Worm (Caenorhabditis elegans): ENCODE results near the gene F41G4.8.
"Not testable (repeated sequence)": the region's sequence is repeated elsewhere in the genome, so short reads cannot be mapped to it uniquely, and the experiment has no call there.

The F41G4.8 gene

DNA sequence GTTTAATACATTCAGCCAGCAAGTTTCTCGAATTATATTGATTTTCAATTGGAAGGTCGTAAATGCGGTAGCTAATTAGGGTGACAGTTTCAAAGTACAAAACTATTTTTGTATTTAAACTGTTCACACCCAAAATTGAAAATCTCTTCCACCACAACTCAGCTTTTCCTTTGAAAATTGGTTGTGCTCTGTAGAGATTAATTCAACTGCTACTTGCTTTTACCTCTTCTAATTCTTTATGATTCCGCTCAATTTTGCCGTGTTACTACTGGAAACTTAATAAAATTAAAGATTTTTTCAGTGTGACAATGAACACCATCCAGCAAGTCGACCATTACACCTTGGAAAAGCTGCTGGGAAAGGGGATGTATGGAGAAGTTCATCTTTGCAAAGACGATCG is 46.9 kb upstream of the F41G4.8 start, which contains the start of gene F39F10.3:
TSS of gene F39F10.3 (plus strand) at position 301 of the 400 bp plus-strand sequence.
- no peak for TF ChIP-seq rnt-1 (tag; optimal IDR thresholded peaks at IDR 0.05)
- TF ChIP-seq aly-2 (tag; optimal IDR thresholded peaks at IDR 0.05): no peak
- TF ChIP-seq nhr-76 (tag; optimal IDR thresholded peaks at IDR 0.05): no peak
- TF ChIP-seq dsc-1 (tag; optimal IDR thresholded peaks at IDR 0.05): no peak
- no peak for TF ChIP-seq ceh-8 (GFP tag; optimal IDR thresholded peaks at IDR 0.05)
- no peak for TF ChIP-seq ets-5 (GFP tag; IDR thresholded peaks at IDR 0.05)
- TF ChIP-seq skn-1 (tag; optimal IDR thresholded peaks at IDR 0.05): no peak
- TF ChIP-seq nhr-47 (tag; optimal IDR thresholded peaks at IDR 0.05): no peak
- no peak for TF ChIP-seq nhr-84 (tag; optimal IDR thresholded peaks at IDR 0.05)
- TF ChIP-seq sptf-1 (tag; optimal IDR thresholded peaks at IDR 0.05): no peak
- TF ChIP-seq ces-1 (GFP tag; optimal IDR thresholded peaks at IDR 0.05): no peak
- TF ChIP-seq ztf-4 (tag; optimal IDR thresholded peaks at IDR 0.05): no peak
- no peak for TF ChIP-seq mab-9 (GFP tag; IDR thresholded peaks at IDR 0.05)
- TF ChIP-seq elt-3 (tag; optimal IDR thresholded peaks at IDR 0.05): no peak
- no peak for TF ChIP-seq egl-13 (tag; optimal IDR thresholded peaks at IDR 0.05)
- no peak for TF ChIP-seq vab-15 (tag; optimal IDR thresholded peaks at IDR 0.05)

DNA sequence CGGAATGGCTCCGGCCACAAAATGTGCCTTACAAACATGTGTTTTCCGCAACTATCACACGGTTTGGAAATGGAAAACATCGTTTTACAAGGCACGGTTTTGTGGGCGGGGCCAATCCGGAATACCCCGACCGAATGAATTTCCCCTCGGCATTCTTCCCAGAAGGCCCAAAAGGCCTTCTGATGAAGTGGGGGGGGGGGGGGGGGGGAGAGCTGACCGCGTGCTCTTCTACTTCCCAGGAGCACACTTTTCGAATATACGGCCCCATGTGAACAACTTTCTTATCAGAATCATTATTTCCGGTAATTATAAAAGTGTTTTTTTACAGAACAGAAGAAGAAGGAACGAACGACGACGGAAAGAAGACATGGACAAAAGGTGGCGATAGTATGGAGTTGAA is 39.3 kb upstream of the F41G4.8 start:
- TF ChIP-seq sup-37 (GFP tag; optimal IDR thresholded peaks at IDR 0.05) (no peak), nhr-77 (tag; optimal IDR thresholded peaks at IDR 0.05) (no peak)

DNA sequence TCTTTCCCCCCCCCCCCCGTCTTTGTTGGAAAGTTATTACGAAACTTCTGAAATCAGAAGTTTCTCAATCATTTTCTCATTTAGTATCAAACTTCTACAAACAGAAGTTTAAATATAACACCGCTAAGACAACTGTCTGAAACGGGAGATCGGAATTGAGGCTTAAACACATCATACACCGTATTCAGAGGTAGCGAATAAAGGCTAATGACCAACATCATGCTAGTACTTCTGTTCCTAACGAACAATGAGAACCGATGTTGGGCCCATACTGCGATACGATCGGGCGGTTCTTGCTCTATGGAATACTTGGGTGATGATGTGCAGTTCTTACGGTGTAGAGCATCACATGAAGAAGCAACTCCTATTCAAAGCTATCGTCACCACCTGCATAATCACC is 38.6 kb upstream of the F41G4.8 start, which contains the start of gene Y13C8A.1:
TSS of gene Y13C8A.1 (plus strand) at position 301 of the 400 bp plus-strand sequence.
- TF ChIP-seq unc-86, skn-1, nhr-11 (tag; optimal IDR thresholded peaks at IDR 0.05): not testable (repeated sequence)

DNA sequence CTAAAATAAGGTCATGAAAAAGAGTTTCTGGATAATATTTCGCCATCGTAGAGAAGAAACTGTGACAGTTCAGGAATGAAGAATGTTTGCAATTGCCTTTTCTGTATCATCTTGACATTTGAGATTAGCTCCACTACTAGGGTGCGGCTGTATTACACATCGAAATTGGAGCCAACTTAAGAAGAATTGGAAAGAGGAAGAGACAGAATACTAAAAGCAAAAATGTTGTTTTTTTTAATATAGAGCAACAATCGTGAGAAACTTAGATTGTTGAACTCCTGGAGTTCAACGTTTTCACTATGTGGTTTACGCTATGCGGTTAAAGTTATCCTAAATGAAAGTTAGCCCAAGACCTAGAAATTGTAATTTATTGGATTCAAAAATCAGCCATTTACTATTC is 35.6 kb upstream of the F41G4.8 start, which contains the start of gene acs-9:
TSS of gene acs-9 (minus strand) at position 101 of the 400 bp plus-strand sequence.
- TF ChIP-seq aly-2 (tag; optimal IDR thresholded peaks at IDR 0.05): no peak
- TF ChIP-seq elt-3 (tag; optimal IDR thresholded peaks at IDR 0.05): no peak
- TF ChIP-seq mef-2 (tag; optimal IDR thresholded peaks at IDR 0.05): no peak
- TF ChIP-seq nhr-71 (tag; optimal IDR thresholded peaks at IDR 0.05): no peak
- TF ChIP-seq nhr-19 (GFP tag; conservative IDR thresholded peaks at IDR 0.05): no peak

DNA sequence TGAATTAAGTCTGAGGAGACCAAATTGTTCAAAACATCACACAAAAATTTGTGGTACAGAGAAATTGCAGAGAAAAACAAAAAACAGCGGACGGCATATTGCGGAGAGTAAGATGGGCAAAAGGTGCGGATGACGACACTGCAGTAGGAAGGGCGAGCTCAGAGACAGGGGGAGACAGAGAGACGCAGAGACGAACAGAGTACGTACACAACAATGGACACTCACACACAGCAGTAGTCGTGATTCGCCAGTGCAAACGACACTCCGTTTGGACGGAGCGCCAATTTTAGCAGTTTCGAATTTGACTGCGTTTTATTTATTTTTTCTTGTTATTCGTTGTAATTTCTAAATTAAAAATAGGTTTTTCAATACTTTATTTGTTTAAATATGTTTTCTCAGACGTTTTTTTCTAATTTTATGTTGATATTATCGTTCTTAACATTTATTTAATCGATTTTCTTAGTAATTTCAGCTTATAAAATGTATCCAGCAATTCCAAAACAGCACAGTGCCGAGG is 27.7 kb upstream of the F41G4.8 start, which contains the start of gene T20F7.1:
TSS of gene T20F7.1 (plus strand) at position 467 of the 517 bp plus-strand sequence.
- no peak for TF ChIP-seq Y116A8C.19 (tag; optimal IDR thresholded peaks at IDR 0.05; ENCODE audit: borderline replicate concordance)
- TF ChIP-seq efl-3 (GFP tag; optimal IDR thresholded peaks at IDR 0.05): no peak
- TF ChIP-seq lin-13 (GFP tag; optimal IDR thresholded peaks at IDR 0.05): peak; percentile 9
- TF ChIP-seq isw-1 (GFP tag; IDR thresholded peaks at IDR 0.05): peak; percentile 37
- TF ChIP-seq fos-1 (tag; optimal IDR thresholded peaks at IDR 0.05): peak; percentile 19
- TF ChIP-seq nhr-76 (tag; optimal IDR thresholded peaks at IDR 0.05): no peak
- peak; percentile 19 for TF ChIP-seq snpc-4 (tag; optimal IDR thresholded peaks at IDR 0.05)
- TF ChIP-seq fkh-8 (tag; optimal IDR thresholded peaks at IDR 0.05): peak; percentile 68
- peak; percentile 11 for TF ChIP-seq fkh-10 (GFP tag; optimal IDR thresholded peaks at IDR 0.05)
- peak; percentile 90 for TF ChIP-seq snu-23 (GFP tag; optimal IDR thresholded peaks at IDR 0.05)
- peak; percentile 53 for TF ChIP-seq mep-1 (tag; optimal IDR thresholded peaks at IDR 0.05)
- TF ChIP-seq C16A3.4 (tag; optimal IDR thresholded peaks at IDR 0.05): peak; percentile 70
- TF ChIP-seq unc-62 (GFP tag; optimal IDR thresholded peaks at IDR 0.05): no peak
- TF ChIP-seq elt-2 (tag; optimal IDR thresholded peaks at IDR 0.05): peak; percentile 51
- peak; percentile 79 for TF ChIP-seq swsn-7 (tag; optimal IDR thresholded peaks at IDR 0.05)
- TF ChIP-seq alr-1 (tag; optimal IDR thresholded peaks at IDR 0.05; ENCODE audit: borderline replicate concordance): no peak
- no peak for TF ChIP-seq ceh-8 (GFP tag; optimal IDR thresholded peaks at IDR 0.05)
- no peak for TF ChIP-seq sox-4 (tag; optimal IDR thresholded peaks at IDR 0.05)
- peak in 1 of 2 experiments; percentile 21 for TF ChIP-seq ztf-11 (tag; optimal IDR thresholded peaks at IDR 0.05)
- peak; percentile 30 for TF ChIP-seq blmp-1 (tag; optimal IDR thresholded peaks at IDR 0.05)
- TF ChIP-seq lin-39 (tag; optimal IDR thresholded peaks at IDR 0.05): peak; percentile 16
- TF ChIP-seq egl-27 (tag; optimal IDR thresholded peaks at IDR 0.05): peak in 1 of 2 experiments; percentile 24
- TF ChIP-seq lin-35 (GFP tag; optimal IDR thresholded peaks at IDR 0.05): peak; percentile 57 to 79
- no peak for TF ChIP-seq nhr-237 (tag; optimal IDR thresholded peaks at IDR 0.05)
- no peak for TF ChIP-seq sptf-1 (tag; optimal IDR thresholded peaks at IDR 0.05)
- peak; percentile 87 for TF ChIP-seq nhr-20 (tag; optimal IDR thresholded peaks at IDR 0.05)
